Worm (Caenorhabditis elegans) whole organism, L4 larva: ENCODE data around the gene lsy-27.
A peak's percentile ranks its signal among the peaks of the same experiment; 100 is the strongest.

Source experiments
- F44E2.7 ChIP-seq: fragments of 200-800 bp; sonication (Bioruptor generic); IDR thresholded peaks from 2 replicates; pipeline ENCODE4 v2.1.2; 2022; ENCODE audit warnings: missing genetic modification characterization, missing compliant biosample characterization
- F49E8.2 ChIP-seq: sonication (generic microtip); optimal IDR thresholded peaks from 2 replicates; lab custom pipeline; 2016; ENCODE audit warnings: missing compliant biosample characterization, mild to moderate bottlenecking, missing genetic modification characterization, borderline replicate concordance
- Y5F2A.4 ChIP-seq: fragments of 200-800 bp; sonication (Bioruptor generic); optimal IDR thresholded peaks from 2 replicates; lab custom pipeline; 2018; ENCODE audit warnings: mild to moderate bottlenecking, missing genetic modification characterization, missing compliant biosample characterization
- Y75B8A.6 ChIP-seq: fragments of 200-800 bp; sonication (Bioruptor generic); IDR thresholded peaks from 2 replicates; pipeline ENCODE4 v1.3.6; 2022; ENCODE audit warnings: missing genetic modification reagents, missing genetic modification characterization, missing compliant biosample characterization
- ZK337.2 ChIP-seq: fragments of 200-800 bp; sonication (Bioruptor generic); IDR thresholded peaks from 2 replicates; pipeline ENCODE4 v1.3.6; 2022; ENCODE audit warnings: missing genetic modification reagents, missing genetic modification characterization, missing compliant biosample characterization
- ZK546.5 ChIP-seq, 2 experiments: sonication (generic microtip); optimal IDR thresholded peaks; 2 replicates each; lab custom pipeline; 2017; ENCODE audit warnings: missing biosample characterization in 2 of 2, missing genetic modification characterization in 2 of 2
- ama-1 ChIP-seq: fragments of 150-350 bp; optimal IDR thresholded peaks from 2 replicates; lab custom pipeline; 2014; ENCODE audit warnings: inconsistent platforms, mixed read lengths
- arid-1 ChIP-seq: fragments of 200-800 bp; sonication (Bioruptor generic); conservative IDR thresholded peaks from 2 replicates; pipeline ENCODE4 v1.3.6; 2022; ENCODE audit warnings: missing genetic modification reagents, missing genetic modification characterization, missing compliant biosample characterization
- ceh-20 ChIP-seq: fragments of 200-800 bp; sonication (Bioruptor generic); IDR thresholded peaks from 2 replicates; pipeline ENCODE4 v1.3.6; 2022; ENCODE audit warnings: missing genetic modification reagents, missing genetic modification characterization, missing compliant biosample characterization
- ceh-28 ChIP-seq: fragments of 150-350 bp; optimal IDR thresholded peaks from 2 replicates; lab custom pipeline; 2014; ENCODE audit warnings: missing biosample characterization, missing genetic modification reagents, missing genetic modification characterization
- ceh-32 ChIP-seq: sonication (generic microtip); optimal IDR thresholded peaks from 2 replicates; lab custom pipeline; 2016; ENCODE audit warnings: mild to moderate bottlenecking, missing genetic modification characterization, missing compliant biosample characterization; ENCODE audit not compliant: poor library complexity
- ces-1 ChIP-seq: fragments of 150-350 bp; sonication (generic microtip); optimal IDR thresholded peaks from 4 replicates; lab custom pipeline; 2014; ENCODE audit warnings: missing biosample characterization, missing genetic modification reagents, missing genetic modification characterization
- cey-2 ChIP-seq: sonication (generic microtip); optimal IDR thresholded peaks from 3 replicates; lab custom pipeline; 2017; ENCODE audit warnings: missing genetic modification characterization, mild to moderate bottlenecking, missing compliant biosample characterization, antibody characterized with exemption, borderline replicate concordance; ENCODE audit not compliant: insufficient read depth
- daf-16 ChIP-seq, 3 experiments: sonication (generic microtip); optimal IDR thresholded peaks; 2 replicates each; lab custom pipeline; 2016 to 2017; ENCODE audit warnings: missing genetic modification characterization in 3 of 3, missing genetic modification reagents in 3 of 3, mild to moderate bottlenecking in 2 of 3, missing compliant biosample characterization in 2 of 3, missing biosample characterization in 1 of 3, moderate library complexity in 1 of 3
- dmd-6 ChIP-seq: fragments of 200-800 bp; sonication (Bioruptor generic); IDR thresholded peaks from 2 replicates; pipeline ENCODE4 v1.3.6; 2022; ENCODE audit warnings: missing genetic modification reagents, missing genetic modification characterization, missing compliant biosample characterization
- dmd-8 ChIP-seq: fragments of 200-800 bp; sonication (Bioruptor generic); IDR thresholded peaks from 2 replicates; pipeline ENCODE4 v1.3.6; 2022; ENCODE audit warnings: missing genetic modification characterization, missing compliant biosample characterization
- duxl-1 ChIP-seq: sonication (generic microtip); optimal IDR thresholded peaks from 2 replicates; lab custom pipeline; 2016; ENCODE audit warnings: mild to moderate bottlenecking, missing genetic modification characterization, moderate library complexity, missing compliant biosample characterization; ENCODE audit not compliant: poor library complexity
- dve-1 ChIP-seq: sonication (generic microtip); optimal IDR thresholded peaks from 2 replicates; lab custom pipeline; 2017; ENCODE audit warnings: antibody characterized with exemption, mild to moderate bottlenecking, missing genetic modification characterization, missing compliant biosample characterization; ENCODE audit not compliant: insufficient read depth
- egl-27 ChIP-seq: sonication (generic microtip); optimal IDR thresholded peaks from 3 replicates; lab custom pipeline; 2017; ENCODE audit warnings: missing biosample characterization, missing genetic modification reagents, missing genetic modification characterization
- egl-43 ChIP-seq: fragments of 200-800 bp; sonication (Bioruptor generic); IDR thresholded peaks from 2 replicates; pipeline ENCODE4 v1.3.6; 2022; ENCODE audit warnings: missing genetic modification reagents, missing genetic modification characterization, missing compliant biosample characterization
- hif-1 ChIP-seq, 2 experiments: sonication (generic microtip); optimal IDR thresholded peaks; 2 replicates each; lab custom pipeline; 2016 to 2017; ENCODE audit warnings: missing compliant biosample characterization in 2 of 2, missing genetic modification characterization in 2 of 2, missing genetic modification reagents in 2 of 2, missing genotype in 2 of 2, mild to moderate bottlenecking in 1 of 2
- hlh-30 ChIP-seq: sonication (generic microtip); optimal IDR thresholded peaks from 2 replicates; lab custom pipeline; 2017; ENCODE audit warnings: antibody characterized with exemption, mild to moderate bottlenecking, missing genetic modification characterization, missing compliant biosample characterization; ENCODE audit not compliant: insufficient read depth
- lin-13 ChIP-seq: fragments of 150-350 bp; optimal IDR thresholded peaks from 2 replicates; lab custom pipeline; 2014; ENCODE audit warnings: missing biosample characterization, missing genetic modification reagents, missing genetic modification characterization
- lin-15B ChIP-seq: fragments of 150-350 bp; sonication (generic microtip); optimal IDR thresholded peaks from 3 replicates; lab custom pipeline; 2014; ENCODE audit warnings: missing biosample characterization, missing genetic modification characterization
- lin-39 ChIP-seq: fragments of 150-350 bp; optimal IDR thresholded peaks from 2 replicates; lab custom pipeline; 2014; ENCODE audit warnings: missing biosample characterization, missing genetic modification reagents, missing genetic modification characterization
- lsy-2 ChIP-seq, 2 experiments: fragments of 150-350 bp in 1 of 2; sonication (generic microtip) in 1 of 2; optimal IDR thresholded peaks; 2 replicates each; lab custom pipeline; 2014 to 2017; ENCODE audit warnings: missing biosample characterization in 2 of 2, missing genetic modification characterization in 2 of 2
- mes-2 ChIP-seq: sonication (generic microtip); optimal IDR thresholded peaks from 2 replicates; lab custom pipeline; 2016; ENCODE audit warnings: missing genotype, mild to moderate bottlenecking, missing genetic modification characterization, missing compliant biosample characterization; ENCODE audit not compliant: poor library complexity, severe bottlenecking
- mxl-2 ChIP-seq: fragments of 200-800 bp; sonication (Bioruptor generic); conservative IDR thresholded peaks from 2 replicates; pipeline ENCODE4 v1.3.6; 2022; ENCODE audit warnings: missing genetic modification reagents, missing genetic modification characterization, missing compliant biosample characterization
- nhr-10 ChIP-seq: fragments of 150-350 bp; optimal IDR thresholded peaks from 2 replicates; lab custom pipeline; 2014; ENCODE audit warnings: missing biosample characterization, missing genetic modification characterization
- nhr-11 ChIP-seq: fragments of 150-350 bp; optimal IDR thresholded peaks from 2 replicates; lab custom pipeline; 2014; ENCODE audit warnings: missing biosample characterization, missing genetic modification characterization
- nhr-25 ChIP-seq: sonication (generic microtip); optimal IDR thresholded peaks from 2 replicates; lab custom pipeline; 2017; ENCODE audit warnings: missing genetic modification characterization, mild to moderate bottlenecking, missing compliant biosample characterization, antibody characterized with exemption, moderate library complexity, borderline replicate concordance; ENCODE audit not compliant: insufficient read depth
- nhr-28 ChIP-seq: fragments of 150-350 bp; optimal IDR thresholded peaks from 2 replicates; lab custom pipeline; 2014; ENCODE audit warnings: missing biosample characterization, missing genetic modification characterization
- nhr-42 ChIP-seq: fragments of 200-800 bp; sonication (Bioruptor generic); IDR thresholded peaks from 2 replicates; pipeline ENCODE4 v1.3.6; 2022; ENCODE audit warnings: missing genetic modification characterization, missing compliant biosample characterization
- nhr-77 ChIP-seq: fragments of 150-350 bp; optimal IDR thresholded peaks from 2 replicates; lab custom pipeline; 2014; ENCODE audit warnings: missing biosample characterization, missing genetic modification characterization
- php-3 ChIP-seq: fragments of 200-800 bp; sonication (Bioruptor generic); IDR thresholded peaks from 2 replicates; pipeline ENCODE4 v1.3.6; 2022; ENCODE audit warnings: missing genetic modification reagents, missing genetic modification characterization, missing compliant biosample characterization
- pqm-1 ChIP-seq: sonication (generic microtip); optimal IDR thresholded peaks from 2 replicates; lab custom pipeline; 2017; ENCODE audit warnings: missing biosample characterization, missing genetic modification characterization
- rbr-2 ChIP-seq: sonication (generic microtip); optimal IDR thresholded peaks from 2 replicates; lab custom pipeline; 2016; ENCODE audit warnings: missing genotype, missing genetic modification characterization, missing compliant biosample characterization
- sdz-12 ChIP-seq: fragments of 200-800 bp; sonication (Bioruptor generic); optimal IDR thresholded peaks from 2 replicates; lab custom pipeline; 2018; ENCODE audit warnings: mild to moderate bottlenecking, missing genetic modification characterization, missing compliant biosample characterization
- skn-1 ChIP-seq: fragments of 150-350 bp; optimal IDR thresholded peaks from 2 replicates; lab custom pipeline; 2014; ENCODE audit warnings: missing biosample characterization, missing genetic modification characterization
- snpc-1.2 ChIP-seq: fragments of 200-800 bp; sonication (Bioruptor generic); IDR thresholded peaks from 2 replicates; pipeline ENCODE4 v1.3.6; 2022; ENCODE audit warnings: missing genetic modification reagents, missing genetic modification characterization, missing compliant biosample characterization
- tra-1 ChIP-seq: fragments of 200-800 bp; sonication (Bioruptor generic); IDR thresholded peaks from 2 replicates; pipeline ENCODE4 v1.3.6; 2022; ENCODE audit warnings: missing genetic modification reagents, missing genetic modification characterization, missing compliant biosample characterization
- unc-39 ChIP-seq: sonication (generic microtip); optimal IDR thresholded peaks from 2 replicates; lab custom pipeline; 2017; ENCODE audit warnings: missing biosample characterization, missing genetic modification characterization
- vab-7 ChIP-seq: fragments of 200-800 bp; sonication (Bioruptor generic); IDR thresholded peaks from 2 replicates; pipeline ENCODE4 v1.3.6; 2022; ENCODE audit warnings: missing genetic modification reagents, missing genetic modification characterization, missing compliant biosample characterization
- zag-1 ChIP-seq: fragments of 150-350 bp; optimal IDR thresholded peaks from 2 replicates; lab custom pipeline; 2014; ENCODE audit warnings: missing biosample characterization, missing genetic modification characterization
- zip-11 ChIP-seq: fragments of 200-800 bp; sonication (Bioruptor generic); IDR thresholded peaks from 2 replicates; pipeline ENCODE4 v1.3.6; 2022; ENCODE audit warnings: missing genetic modification characterization, missing compliant biosample characterization
- zip-2 ChIP-seq: fragments of 150-350 bp; optimal IDR thresholded peaks from 2 replicates; lab custom pipeline; 2014; ENCODE audit warnings: missing biosample characterization, missing genetic modification characterization
- ztf-7 ChIP-seq: fragments of 150-350 bp; optimal IDR thresholded peaks from 2 replicates; lab custom pipeline; 2014; ENCODE audit warnings: missing biosample characterization, missing genetic modification characterization

lsy-27 gene

ce11 chrV:17322397-17322909, 27.5 kb downstream of the lsy-27 start, which contains the start of gene F31E9.3:
Gene F31E9.3 (plus strand): TSS chrV:17322590.
- TF ChIP-seq php-3 (GFP tag; lab: Robert Waterston, UW) (0 out of 2 replicates have a peak, but pooled peaks have one; percentile 29), ceh-32 (tag; lab: Kevin White, UChicago) (no peak), lsy-2 (tag; optimal IDR thresholded peaks at IDR 0.05; lab: Kevin White, UChicago) (no peak), dve-1 (tag; lab: Kevin White, UChicago) (peak; percentile 14), hif-1 (tag; optimal IDR thresholded peaks at IDR 0.05; lab: Kevin White, UChicago) (peak in 1 of 2 experiments; percentile 72), ZK337.2 (GFP tag; lab: Robert Waterston, UW) (no peak), daf-16 (GFP tag; optimal IDR thresholded peaks at IDR 0.05; lab: Kevin White, UChicago) (no peak), daf-16 (tag; optimal IDR thresholded peaks at IDR 0.05; lab: Kevin White, UChicago) (peak; percentile 6), pqm-1 (tag; lab: Kevin White, UChicago) (peak; percentile 62), skn-1 (tag; lab: Kevin White, UChicago) (no peak), nhr-28 (peak; percentile 34), nhr-25 (tag; lab: Kevin White, UChicago) (no peak), dmd-6 (GFP tag; lab: Robert Waterston, UW) (peak; percentile 28), unc-39 (tag; lab: Kevin White, UChicago) (no peak), tra-1 (GFP tag; lab: Robert Waterston, UW) (no peak), F49E8.2 (tag; lab: Kevin White, UChicago) (no peak)

- TF ChIP-seq ztf-7 = no peak
- TF ChIP-seq Y5F2A.4 (GFP tag; lab: Kevin White, UChicago) = no peak
- TF ChIP-seq Y75B8A.6 (GFP tag; lab: Robert Waterston, UW) = no peak
- TF ChIP-seq mes-2 (tag; lab: Kevin White, UChicago) = peak; percentile 22
- no peak for TF ChIP-seq dmd-8 (GFP tag; lab: Robert Waterston, UW)
- no peak for TF ChIP-seq nhr-10 (tag; lab: Kevin White, UChicago)
- TF ChIP-seq F44E2.7 (GFP tag; lab: Robert Waterston, UW) = peak; percentile 27; the same call in 1 of the 2 replicates
- TF ChIP-seq arid-1 (GFP tag; lab: Robert Waterston, UW) = no peak
- 0 out of 2 replicates have a peak, but pooled peaks have one; percentile 41 for TF ChIP-seq snpc-1.2
- TF ChIP-seq lin-15B (tag; lab: Kevin White, UChicago) = no peak
- no peak for TF ChIP-seq F49E8.2 (tag; lab: Kevin White, UChicago)
- TF ChIP-seq egl-43 = peak; percentile 53; the same call in 1 of the 2 replicates
- TF ChIP-seq dmd-6 (GFP tag; lab: Robert Waterston, UW) = no peak
- no peak for TF ChIP-seq ceh-28 (tag; lab: Kevin White, UChicago)
- TF ChIP-seq rbr-2 (tag; lab: Kevin White, UChicago) = no peak
- no peak for TF ChIP-seq ama-1
- TF ChIP-seq lin-39 (tag; lab: Kevin White, UChicago) = no peak
- no peak for TF ChIP-seq cey-2 (tag; lab: Kevin White, UChicago)
- no peak for TF ChIP-seq nhr-11 (tag; lab: Kevin White, UChicago)
- TF ChIP-seq zag-1 = no peak
- TF ChIP-seq ces-1 (GFP tag; lab: Kevin White, UChicago) = no peak
- TF ChIP-seq sdz-12 (GFP tag; lab: Kevin White, UChicago) = no peak
- no peak for TF ChIP-seq ceh-20 (GFP tag; lab: Robert Waterston, UW)
- TF ChIP-seq nhr-42 (GFP tag; lab: Robert Waterston, UW) = no peak
- TF ChIP-seq mxl-2 = no peak
- no peak for TF ChIP-seq hlh-30 (tag; lab: Kevin White, UChicago)
- peak; percentile 36; the same call in 1 of the 2 replicates for TF ChIP-seq vab-7 (GFP tag; lab: Robert Waterston, UW)
- no peak for TF ChIP-seq ZK546.5 (tag; optimal IDR thresholded peaks at IDR 0.05; lab: Kevin White, UChicago)
- no peak for TF ChIP-seq egl-27 (tag; lab: Kevin White, UChicago)
- no peak for TF ChIP-seq lin-13 (GFP tag; lab: Kevin White, UChicago)
- no peak for TF ChIP-seq ZK337.2 (GFP tag; lab: Robert Waterston, UW)
- TF ChIP-seq nhr-25 (tag; lab: Kevin White, UChicago) = no peak
- TF ChIP-seq zip-11 (GFP tag; lab: Robert Waterston, UW) = no peak
- peak; percentile 45 for TF ChIP-seq duxl-1 (tag; lab: Kevin White, UChicago)
- TF ChIP-seq zip-2 = no peak
- no peak for TF ChIP-seq nhr-77 (tag; lab: Kevin White, UChicago)
These were observed 32.2 kb downstream of the lsy-27 start, which contains the start of gene srz-58 for ce11 chrV:17317786-17318185. Gene srz-58 (plus strand): TSS chrV:17318147.
